Worm (Caenorhabditis elegans) whole organism, L1 larva: ENCODE measurements around the gene sec-6.

Experiments
- snu-23 ChIP-seq: sonication (generic microtip); optimal IDR thresholded peaks from 2 replicates; lab custom pipeline; 2016; ENCODE audit warnings: missing genetic modification characterization, missing compliant biosample characterization
- tbx-2 ChIP-seq: sonication (generic microtip); optimal IDR thresholded peaks from 2 replicates; lab custom pipeline; 2016; ENCODE audit warnings: missing genetic modification characterization, missing compliant biosample characterization

ce11 chrII:5333729-5334255 is 25.6 kb upstream of the sec-6 start:
- no peak for TF ChIP-seq snu-23 (GFP tag; lab: Kevin White, UChicago)
- TF ChIP-seq tbx-2: no peak
